Worm (Caenorhabditis elegans) whole organism, L4 larva: ENCODE results near the gene hrg-3.

Experiments
- hmg-1.1 ChIP-seq: fragments of 200-800 bp; sonication (Bioruptor generic); IDR thresholded peaks from 2 replicates; pipeline ENCODE4 v1.3.6; 2022; ENCODE audit warnings: missing genetic modification reagents, missing genetic modification characterization, missing compliant biosample characterization
- nhr-237 ChIP-seq: sonication (generic microtip); optimal IDR thresholded peaks from 2 replicates; lab custom pipeline; 2017; ENCODE audit warnings: missing biosample characterization, missing genetic modification characterization
- nhr-6 ChIP-seq: fragments of 150-350 bp; optimal IDR thresholded peaks from 2 replicates; lab custom pipeline; 2014; ENCODE audit warnings: missing biosample characterization, missing genetic modification characterization
- pqm-1 ChIP-seq: sonication (generic microtip); optimal IDR thresholded peaks from 2 replicates; lab custom pipeline; 2017; ENCODE audit warnings: missing biosample characterization, missing genetic modification characterization
- skn-1 ChIP-seq: fragments of 150-350 bp; optimal IDR thresholded peaks from 2 replicates; lab custom pipeline; 2014; ENCODE audit warnings: missing biosample characterization, missing genetic modification characterization

ce11 chrV:9786721-9787131 lies 30.5 kb downstream of the hrg-3 start, which contains the start of gene F46B6.6:
- TF ChIP-seq hmg-1.1 (GFP tag; lab: Robert Waterston, UW) (no peak), nhr-6 (tag; lab: Kevin White, UChicago) (no peak), nhr-237 (tag; lab: Kevin White, UChicago) (no peak), skn-1 (no peak), pqm-1 (tag; lab: Kevin White, UChicago) (no peak)
